Worm (Caenorhabditis elegans) whole organism, L4 larva: ENCODE data around the gene ndub-2.

ENCODE experiments used
- egl-27 ChIP-seq: sonication (generic microtip); optimal IDR thresholded peaks from 3 replicates; lab custom pipeline; 2017; ENCODE audit warnings: missing biosample characterization, missing genetic modification reagents, missing genetic modification characterization
- egl-43 ChIP-seq: fragments of 200-800 bp; sonication (Bioruptor generic); IDR thresholded peaks from 2 replicates; pipeline ENCODE4 v1.3.6; 2022; ENCODE audit warnings: missing genetic modification reagents, missing genetic modification characterization, missing compliant biosample characterization
- gei-8 ChIP-seq: fragments of 200-800 bp; sonication (Bioruptor generic); optimal IDR thresholded peaks from 2 replicates; lab custom pipeline; 2018; ENCODE audit warnings: mild to moderate bottlenecking, missing genetic modification characterization, missing compliant biosample characterization
- nhr-237 ChIP-seq: sonication (generic microtip); optimal IDR thresholded peaks from 2 replicates; lab custom pipeline; 2017; ENCODE audit warnings: missing biosample characterization, missing genetic modification characterization
- pha-4 ChIP-seq, 2 experiments: fragments of 150-350 bp in 1 of 2; fragments of 200-800 bp in 1 of 2; sonication (Bioruptor generic) in 1 of 2; IDR thresholded peaks in 1 of 2; optimal IDR thresholded peaks in 1 of 2; 2 replicates each; pipeline versions ENCODE4 v1.3.6 to Lab custom; 2014 to 2022; ENCODE audit warnings: missing genetic modification characterization in 2 of 2, missing genetic modification reagents in 2 of 2, missing biosample characterization in 1 of 2, missing compliant biosample characterization in 1 of 2

ce11 chrII:9021625-9022024, 25.5 kb downstream of the ndub-2 start:
- TF ChIP-seq gei-8 (no peak), pha-4 (GFP tag; IDR thresholded peaks at IDR 0.05; lab: Robert Waterston, UW) (no peak), pha-4 (tag; optimal IDR thresholded peaks at IDR 0.05; lab: Kevin White, UChicago) (no peak), egl-27 (tag; lab: Kevin White, UChicago) (no peak), egl-43 (GFP tag; lab: Robert Waterston, UW) (no peak), nhr-237 (tag; lab: Kevin White, UChicago) (no peak)
